Worm (Caenorhabditis elegans) whole organism, L2 larva: ENCODE data around the gene let-4.

Experiments
- ZK546.5 ChIP-seq: sonication (generic microtip); optimal IDR thresholded peaks from 2 replicates; lab custom pipeline; 2017; ENCODE audit warnings: missing biosample characterization, missing genetic modification characterization
- alr-1 ChIP-seq: fragments of 150-350 bp; optimal IDR thresholded peaks from 2 replicates; lab custom pipeline; 2014; ENCODE audit warnings: missing biosample characterization, missing genetic modification characterization
- ama-1 ChIP-seq: fragments of 150-350 bp; optimal IDR thresholded peaks from 2 replicates; lab custom pipeline; 2018; ENCODE audit warnings: inconsistent platforms
- blmp-1 ChIP-seq: sonication (generic microtip); optimal IDR thresholded peaks from 2 replicates; lab custom pipeline; 2017; ENCODE audit warnings: missing genetic modification characterization, mild to moderate bottlenecking, missing compliant biosample characterization, antibody characterized with exemption, moderate library complexity; ENCODE audit not compliant: insufficient read depth
- ceh-82 ChIP-seq: fragments of 150-350 bp; optimal IDR thresholded peaks from 2 replicates; lab custom pipeline; 2014; ENCODE audit warnings: missing biosample characterization, missing genetic modification characterization
- egl-27 ChIP-seq: sonication (generic microtip); optimal IDR thresholded peaks from 3 replicates; lab custom pipeline; 2017; ENCODE audit warnings: missing biosample characterization, missing genetic modification reagents, missing genetic modification characterization
- elt-3 ChIP-seq: sonication (generic microtip); optimal IDR thresholded peaks from 2 replicates; lab custom pipeline; 2017; ENCODE audit warnings: missing biosample characterization, missing genetic modification characterization
- fos-1 ChIP-seq: fragments of 150-350 bp; optimal IDR thresholded peaks from 2 replicates; lab custom pipeline; 2014; ENCODE audit warnings: missing biosample characterization, missing genetic modification characterization
- lin-11 ChIP-seq: fragments of 150-350 bp; sonication (generic microtip); optimal IDR thresholded peaks from 2 replicates; lab custom pipeline; 2014; ENCODE audit warnings: missing biosample characterization, missing genetic modification characterization, inconsistent platforms, mixed read lengths
- lin-39 ChIP-seq: fragments of 150-350 bp; optimal IDR thresholded peaks from 2 replicates; lab custom pipeline; 2014; ENCODE audit warnings: missing biosample characterization, missing genetic modification reagents, missing genetic modification characterization
- lsy-2 ChIP-seq, 2 experiments: fragments of 150-350 bp in 1 of 2; sonication (generic microtip) in 1 of 2; optimal IDR thresholded peaks; 2 replicates each; lab custom pipeline; 2014 to 2017; ENCODE audit warnings: missing biosample characterization in 2 of 2, missing genetic modification characterization in 2 of 2
- mdl-1 ChIP-seq, 2 experiments: fragments of 150-350 bp in 1 of 2; sonication (generic microtip) in 1 of 2; optimal IDR thresholded peaks; 2 replicates each; lab custom pipeline; 2017; ENCODE audit warnings: missing biosample characterization in 2 of 2, missing genetic modification characterization in 2 of 2
- nhr-129 ChIP-seq: fragments of 150-350 bp; optimal IDR thresholded peaks from 2 replicates; lab custom pipeline; 2014; ENCODE audit warnings: missing biosample characterization, missing genetic modification characterization
- nhr-21 ChIP-seq: fragments of 150-350 bp; optimal IDR thresholded peaks from 2 replicates; lab custom pipeline; 2014; ENCODE audit warnings: missing biosample characterization, missing genetic modification characterization
- nhr-237 ChIP-seq: fragments of 150-350 bp; optimal IDR thresholded peaks from 2 replicates; lab custom pipeline; 2014; ENCODE audit warnings: missing biosample characterization, missing genetic modification characterization
- nhr-6 ChIP-seq: fragments of 150-350 bp; optimal IDR thresholded peaks from 2 replicates; lab custom pipeline; 2014; ENCODE audit warnings: missing biosample characterization, missing genetic modification characterization
- nhr-77 ChIP-seq: fragments of 150-350 bp; optimal IDR thresholded peaks from 2 replicates; lab custom pipeline; 2014; ENCODE audit warnings: missing biosample characterization, missing genetic modification characterization
- peb-1 ChIP-seq: fragments of 150-350 bp; optimal IDR thresholded peaks from 2 replicates; lab custom pipeline; 2014; ENCODE audit warnings: missing biosample characterization, missing genetic modification characterization
- sma-3 ChIP-seq: sonication (generic microtip); optimal IDR thresholded peaks from 2 replicates; lab custom pipeline; 2016; ENCODE audit warnings: missing genetic modification reagents, missing genetic modification characterization, missing compliant biosample characterization
- sma-9 ChIP-seq, 2 experiments: fragments of 150-350 bp in 1 of 2; sonication (generic microtip) in 1 of 2; optimal IDR thresholded peaks; 2 replicates each; lab custom pipeline; 2014 to 2016; ENCODE audit warnings: missing genetic modification characterization in 2 of 2, mild to moderate bottlenecking in 1 of 2, missing biosample characterization in 1 of 2, missing compliant biosample characterization in 1 of 2, missing genetic modification reagents in 1 of 2, moderate library complexity in 1 of 2
- unc-55 ChIP-seq: fragments of 150-350 bp; sonication (generic microtip); optimal IDR thresholded peaks from 3 replicates; lab custom pipeline; 2014; ENCODE audit warnings: missing biosample characterization, missing genetic modification reagents, missing genetic modification characterization
- unc-62 ChIP-seq: fragments of 150-350 bp; optimal IDR thresholded peaks from 2 replicates; lab custom pipeline; 2014; ENCODE audit warnings: missing biosample characterization, missing genetic modification reagents, missing genetic modification characterization
- zag-1 ChIP-seq: fragments of 150-350 bp; optimal IDR thresholded peaks from 2 replicates; lab custom pipeline; 2014; ENCODE audit warnings: missing biosample characterization, missing genetic modification characterization
- ztf-1 ChIP-seq: fragments of 200-800 bp; sonication (Bioruptor generic); conservative IDR thresholded peaks from 2 replicates; pipeline ENCODE4 v1.3.6; 2022; ENCODE audit warnings: missing genetic modification characterization, missing compliant biosample characterization
- ztf-11 ChIP-seq: sonication (generic microtip); optimal IDR thresholded peaks from 2 replicates; lab custom pipeline; 2017; ENCODE audit warnings: missing biosample characterization, missing genetic modification characterization

Gene let-4

DNA sequence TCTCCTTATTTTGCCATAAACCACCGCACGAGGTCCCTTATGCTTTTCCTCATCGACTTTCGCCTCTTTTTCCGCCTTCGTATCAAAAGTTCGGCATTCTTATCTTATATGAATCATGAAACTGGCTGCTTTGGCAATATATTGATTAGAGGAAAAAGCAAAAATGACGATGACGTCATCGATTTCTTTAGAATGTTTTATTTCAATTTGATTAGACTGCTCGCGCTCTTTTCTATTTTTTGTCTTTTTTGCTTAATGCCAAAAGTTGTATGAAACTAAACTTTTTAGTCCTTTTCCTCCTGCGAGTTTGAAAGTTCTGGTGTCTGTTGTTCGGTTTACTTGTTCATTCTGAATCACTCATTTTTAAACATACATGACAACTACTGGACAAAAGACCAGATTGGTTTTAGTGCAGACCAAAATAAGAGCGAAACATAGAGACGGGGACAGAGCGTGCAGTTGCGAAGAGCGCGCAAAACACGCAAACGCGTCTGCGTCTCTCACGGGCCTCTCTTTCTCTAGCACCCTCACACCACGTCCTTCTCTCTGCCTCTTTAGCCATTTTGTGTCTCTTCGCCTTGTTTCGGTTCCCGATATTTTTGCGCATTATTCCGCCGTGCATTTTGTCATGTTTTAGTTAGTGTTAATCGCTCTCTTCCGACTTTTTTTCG, 32.5 kb downstream of the let-4 start:
- TF ChIP-seq lsy-2 (tag; optimal IDR thresholded peaks at IDR 0.05; lab: Kevin White, UChicago) (peak in 1 of 2 experiments; percentile 12), zag-1 (tag; lab: Kevin White, UChicago) (peak; percentile 20), sma-3 (GFP tag; lab: Kevin White, UChicago) (peak; percentile 13), mdl-1 (tag; optimal IDR thresholded peaks at IDR 0.05; lab: Kevin White, UChicago) (peak; percentile 44 to 83), unc-55 (peak; percentile 59), lin-11 (tag; lab: Kevin White, UChicago) (peak; percentile 42), ztf-11 (tag; lab: Kevin White, UChicago) (no peak), nhr-6 (tag; lab: Kevin White, UChicago) (peak; percentile 16), blmp-1 (tag; lab: Kevin White, UChicago) (peak; percentile 24), ama-1 (lab: Kevin White, UChicago) (no peak), fos-1 (peak; percentile 9), nhr-129 (tag; lab: Kevin White, UChicago) (peak; percentile 74), sma-9 (GFP tag; optimal IDR thresholded peaks at IDR 0.05; lab: Kevin White, UChicago) (peak; percentile 72), sma-9 (tag; optimal IDR thresholded peaks at IDR 0.05; lab: Kevin White, UChicago) (no peak), ceh-82 (tag; lab: Kevin White, UChicago) (no peak), egl-27 (no peak), nhr-21 (tag; lab: Kevin White, UChicago) (peak; percentile 26)

DNA sequence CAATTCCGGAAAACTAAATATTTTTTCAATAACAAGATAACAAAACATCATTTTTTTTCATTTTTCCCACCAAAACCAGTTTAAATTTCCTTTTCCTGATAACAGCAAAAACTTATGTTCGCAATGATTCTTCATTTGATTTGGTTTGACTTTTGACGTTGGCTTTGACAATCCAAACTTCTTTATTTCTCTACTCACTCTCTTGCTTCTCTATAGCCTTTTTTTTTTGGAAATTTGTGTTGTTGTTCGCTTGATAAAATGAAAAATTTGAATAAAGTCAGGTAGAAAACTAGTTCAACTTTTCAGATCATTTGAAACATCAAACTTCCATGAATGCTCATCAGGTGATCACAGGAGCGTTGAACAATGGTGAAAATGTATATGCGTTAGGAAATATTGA, 33.3 kb downstream of the let-4 start, which contains the start of gene rbc-1:
Gene rbc-1, plus strand, starts transcription at position 301 of the 400 bp plus-strand sequence.
- no peak for TF ChIP-seq ZK546.5 (tag; lab: Kevin White, UChicago)
- TF ChIP-seq lin-11 (tag; lab: Kevin White, UChicago): no peak
- no peak for TF ChIP-seq egl-27
- TF ChIP-seq nhr-77 (tag; lab: Kevin White, UChicago): no peak
- no peak for TF ChIP-seq lin-39 (tag; lab: Kevin White, UChicago)
- no peak for TF ChIP-seq ztf-1 (GFP tag; lab: Robert Waterston, UW)
- TF ChIP-seq peb-1: no peak
- TF ChIP-seq elt-3 (tag; lab: Kevin White, UChicago): no peak
- TF ChIP-seq fos-1: no peak
- TF ChIP-seq unc-62 (GFP tag; lab: Kevin White, UChicago): no peak
- no peak for TF ChIP-seq sma-3 (GFP tag; lab: Kevin White, UChicago)
- TF ChIP-seq, all 48 proteins: peak for 0

DNA sequence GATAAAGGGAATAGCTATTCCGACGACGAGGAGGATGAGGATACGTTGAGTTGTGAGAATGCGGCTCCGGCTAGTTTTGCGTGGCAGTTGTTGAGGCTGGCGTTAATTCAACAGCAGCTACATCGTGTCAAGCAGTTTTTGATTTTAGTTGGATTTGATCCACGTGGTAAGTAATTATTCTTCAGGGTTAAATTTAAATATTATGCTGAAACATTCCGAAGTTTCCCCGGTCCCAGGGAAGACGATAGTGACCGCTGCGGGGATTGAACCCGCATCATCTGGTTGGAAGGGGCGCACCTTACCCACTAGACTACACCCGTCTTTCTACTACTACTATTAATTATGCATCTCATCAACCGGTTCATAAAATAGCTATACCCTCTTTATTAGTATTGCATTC, 43.5 kb downstream of the let-4 start:
- no peak for TF ChIP-seq unc-62 (GFP tag; lab: Kevin White, UChicago)
- TF ChIP-seq, all 48 proteins: peak for 0

DNA sequence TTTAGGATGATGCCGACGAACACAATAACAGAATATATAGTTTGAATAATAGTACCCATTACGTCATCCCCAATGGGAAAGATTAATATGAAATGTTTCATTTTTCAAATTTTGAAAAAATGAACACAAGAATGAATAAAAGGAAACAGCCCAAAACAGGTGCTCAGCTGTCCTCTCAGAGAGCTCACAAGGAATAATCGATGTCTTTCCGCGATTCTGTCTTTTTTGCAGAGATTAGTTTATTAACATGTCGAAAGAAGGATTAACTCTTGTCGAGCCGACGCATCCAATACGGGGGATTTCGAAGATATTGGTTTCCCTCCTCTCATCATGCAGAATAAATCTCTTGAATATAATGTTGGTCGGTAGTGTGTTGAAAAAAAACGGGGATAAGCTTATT, 51.1 kb downstream of the let-4 start, which contains the start of gene F54E4.2:
Gene F54E4.2, minus strand, starts transcription at position 101 of the 400 bp plus-strand sequence.
- TF ChIP-seq nhr-237 (tag; lab: Kevin White, UChicago): no peak
- no peak for TF ChIP-seq unc-55
- no peak for TF ChIP-seq alr-1 (tag; lab: Kevin White, UChicago)
